Worm (Caenorhabditis elegans): ENCODE measurements around the gene F46F5.11.
"Not testable (repeated sequence)": the region's sequence is repeated elsewhere in the genome, so short reads cannot be mapped to it uniquely, and the experiment has no call there.

F46F5.11 gene

DNA sequence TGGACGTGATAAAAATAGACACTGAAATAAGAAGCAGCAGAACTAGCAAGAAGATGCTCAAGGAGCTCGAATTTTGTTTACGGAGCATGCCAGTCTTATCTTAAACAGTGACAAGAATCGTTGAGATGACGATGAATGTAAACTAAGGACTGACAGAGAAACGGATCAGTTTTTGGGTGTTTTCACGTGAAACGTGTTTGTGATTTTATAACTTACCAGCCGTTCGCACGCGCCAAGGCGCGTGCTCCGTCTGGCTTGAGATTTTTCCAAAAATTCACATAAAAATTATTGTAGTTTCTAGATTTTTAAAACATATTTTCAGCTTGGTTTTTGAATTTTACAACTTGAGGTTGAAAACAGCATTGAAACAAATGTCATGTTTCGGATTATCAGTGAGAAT lies 42.0 kb downstream of the F46F5.11 start, which contains the start of gene F28A10.5:
F28A10.5 (minus strand) TSS at position 101 of the 400 bp plus-strand sequence.
- not testable (repeated sequence) for TF ChIP-seq ztf-23, T22C8.4, tab-1 (GFP tag; IDR thresholded peaks at IDR 0.05)

DNA sequence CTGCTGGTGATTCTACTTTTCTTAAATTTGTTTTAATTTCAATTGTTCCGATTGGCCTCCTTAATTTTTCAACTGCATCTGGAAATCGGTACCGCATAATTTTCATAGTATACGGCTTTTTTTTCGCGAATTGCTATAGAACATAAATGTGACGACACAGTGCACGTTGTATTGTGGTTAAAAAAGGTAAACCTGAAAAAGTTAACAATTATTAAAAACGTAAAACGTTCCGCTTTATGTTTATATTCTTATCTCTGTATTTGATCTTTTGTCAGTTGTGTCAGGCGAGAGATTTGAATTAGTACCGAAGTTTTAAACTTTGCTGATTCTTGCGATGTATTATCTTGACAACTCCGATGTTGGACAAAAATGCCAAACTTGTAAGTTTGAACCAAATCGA lies 53.0 kb downstream of the F46F5.11 start, which contains the start of gene Y46B2A.4:
Y46B2A.4 (plus strand) TSS at position 301 of the 400 bp plus-strand sequence.
- TF ChIP-seq flt-1 (GFP tag; IDR thresholded peaks at IDR 0.05) (no peak), tab-1 (GFP tag; IDR thresholded peaks at IDR 0.05) (no peak), ref-1 (GFP tag; conservative IDR thresholded peaks at IDR 0.05) (no peak), cog-1 (tag; optimal IDR thresholded peaks at IDR 0.05) (no peak), T22C8.4 (GFP tag; IDR thresholded peaks at IDR 0.05) (no peak), med-1 (GFP tag; optimal IDR thresholded peaks at IDR 0.05; ENCODE audit: insufficient read depth) (no peak), ztf-23 (GFP tag; IDR thresholded peaks at IDR 0.05) (no peak), ztf-29 (GFP tag; IDR thresholded peaks at IDR 0.05) (no peak), klf-2 (GFP tag; conservative IDR thresholded peaks at IDR 0.05) (no peak)
